Fruit fly (Drosophila melanogaster): ENCODE data around the gene cmb.

The cmb gene

DNA sequence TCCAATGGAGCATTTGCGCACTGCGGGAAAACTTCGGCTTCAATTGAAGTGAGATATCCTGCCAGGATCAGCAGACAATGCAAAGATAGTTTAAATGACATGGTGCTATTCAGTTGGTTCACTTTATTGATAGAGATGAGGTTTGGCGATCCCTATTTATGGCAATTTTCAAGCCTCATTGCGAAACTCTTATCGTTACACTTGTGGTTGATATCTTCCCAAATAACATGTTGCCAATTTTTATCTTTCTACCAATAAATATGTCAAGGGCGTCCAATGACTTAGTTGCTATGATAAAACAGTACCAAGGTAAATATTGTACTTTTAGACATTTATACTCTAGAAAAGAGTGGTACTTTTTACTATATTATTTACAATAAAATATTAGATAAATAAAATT lies 18.3 kb upstream of the cmb start, which contains the start of gene CG33263:
Gene CG33263 (minus strand): TSS at position 101 of the 400 bp plus-strand sequence.
- TF ChIP-seq ttk (optimal IDR thresholded peaks at IDR 0.05) (no peak), insv (optimal IDR thresholded peaks at IDR 0.05) (no peak), psq (optimal IDR thresholded peaks at IDR 0.05) (no peak), Sin3A (optimal IDR thresholded peaks at IDR 0.05) (no peak), h (optimal IDR thresholded peaks at IDR 0.05) (no peak), Myc (optimal IDR thresholded peaks at IDR 0.05) (no peak)

DNA sequence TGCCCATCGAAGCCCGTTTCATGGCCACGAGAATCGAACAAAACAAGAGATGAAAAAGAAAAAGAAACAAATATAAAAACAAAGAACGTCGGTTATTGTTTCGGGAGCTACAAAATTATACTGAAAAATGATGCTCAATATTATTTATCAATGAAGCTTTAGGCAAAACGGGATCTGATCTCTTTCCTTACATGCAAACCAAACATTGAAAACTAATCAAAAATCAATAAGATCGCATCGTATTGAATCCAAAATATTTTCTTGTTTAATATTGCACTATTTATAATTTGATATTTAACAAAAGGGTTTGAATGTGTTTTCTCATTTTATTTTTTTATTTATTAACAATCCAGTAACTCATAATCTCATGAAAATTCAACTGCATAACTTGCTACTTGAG lies 16.8 kb upstream of the cmb start, which contains the start of gene CG14106:
Gene CG14106 (minus strand): TSS at position 101 of the 400 bp plus-strand sequence.
- TF ChIP-seq h (optimal IDR thresholded peaks at IDR 0.05) (no peak), psq (optimal IDR thresholded peaks at IDR 0.05) (no peak), Sin3A (optimal IDR thresholded peaks at IDR 0.05) (no peak), Myc (optimal IDR thresholded peaks at IDR 0.05) (no peak), insv (optimal IDR thresholded peaks at IDR 0.05) (no peak), ttk (optimal IDR thresholded peaks at IDR 0.05) (no peak)

dm6 chr3L:13426573-13426972 lies 15.8 kb upstream of the cmb start, which contains the start of gene CG14105:
CG14105 (minus strand) TSS chr3L:13426673.
- TF ChIP-seq h (optimal IDR thresholded peaks at IDR 0.05) (no peak), insv (optimal IDR thresholded peaks at IDR 0.05) (no peak), Sin3A (optimal IDR thresholded peaks at IDR 0.05) (no peak), Myc (optimal IDR thresholded peaks at IDR 0.05) (no peak), ttk (optimal IDR thresholded peaks at IDR 0.05) (no peak), psq (optimal IDR thresholded peaks at IDR 0.05) (no peak)

dm6 chr3L:13430171-13430570 lies 12.2 kb upstream of the cmb start:
- no peak for TF ChIP-seq Myc (optimal IDR thresholded peaks at IDR 0.05)
- no peak for TF ChIP-seq Sin3A (optimal IDR thresholded peaks at IDR 0.05)
- no peak for TF ChIP-seq ttk (optimal IDR thresholded peaks at IDR 0.05)

- TF ChIP-seq psq (optimal IDR thresholded peaks at IDR 0.05): no peak
- TF ChIP-seq insv (optimal IDR thresholded peaks at IDR 0.05): no peak
- no peak for TF ChIP-seq h (optimal IDR thresholded peaks at IDR 0.05)
- TF ChIP-seq Myc (optimal IDR thresholded peaks at IDR 0.05): no peak
- TF ChIP-seq ttk (optimal IDR thresholded peaks at IDR 0.05): no peak
- TF ChIP-seq Sin3A (optimal IDR thresholded peaks at IDR 0.05): no peak
These were observed 9.6 kb upstream of the cmb start for dm6 chr3L:13432791-13433190.

- TF ChIP-seq Myc (optimal IDR thresholded peaks at IDR 0.05) (no peak), psq (optimal IDR thresholded peaks at IDR 0.05) (no peak), insv (optimal IDR thresholded peaks at IDR 0.05) (no peak), h (optimal IDR thresholded peaks at IDR 0.05) (no peak), ttk (optimal IDR thresholded peaks at IDR 0.05) (no peak), Sin3A (optimal IDR thresholded peaks at IDR 0.05) (no peak)
These were observed 8.9 kb upstream of the cmb start for dm6 chr3L:13433522-13433921.

DNA sequence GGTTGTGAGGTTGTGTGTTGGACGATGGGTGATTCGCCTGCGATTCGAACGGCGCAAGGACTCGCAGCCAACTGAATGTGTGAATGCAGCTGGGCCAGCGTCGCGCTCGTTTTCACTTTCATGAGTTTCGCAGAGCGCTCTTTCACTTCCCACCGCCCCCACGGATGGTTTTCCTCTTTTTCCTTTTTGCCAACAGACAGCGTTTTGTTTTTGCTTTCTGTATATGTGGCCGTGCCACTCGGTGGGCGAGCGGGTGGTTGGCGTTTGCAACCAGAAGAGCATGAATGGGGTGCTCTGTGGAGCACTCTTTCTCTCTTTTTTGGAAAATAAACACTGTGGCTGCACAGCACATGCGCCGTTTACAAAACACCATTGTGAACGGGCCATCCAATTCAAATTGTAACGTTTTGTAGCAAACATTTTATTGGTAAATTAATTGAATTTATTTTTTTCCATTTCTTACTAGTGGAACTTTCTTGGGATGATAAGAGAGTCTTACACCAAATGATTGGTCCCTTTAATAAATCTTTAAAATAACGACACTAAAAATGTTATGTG lies 7.1 kb upstream of the cmb start, which contains the start of gene CG10713:
Gene CG10713 (minus strand): TSS at position 60 of the 558 bp plus-strand sequence.
- TF ChIP-seq ttk (optimal IDR thresholded peaks at IDR 0.05) (no peak), Myc (optimal IDR thresholded peaks at IDR 0.05) (no peak), Sin3A (optimal IDR thresholded peaks at IDR 0.05) (no peak), psq (optimal IDR thresholded peaks at IDR 0.05) (no peak), h (optimal IDR thresholded peaks at IDR 0.05) (no peak), insv (optimal IDR thresholded peaks at IDR 0.05) (no peak)

DNA sequence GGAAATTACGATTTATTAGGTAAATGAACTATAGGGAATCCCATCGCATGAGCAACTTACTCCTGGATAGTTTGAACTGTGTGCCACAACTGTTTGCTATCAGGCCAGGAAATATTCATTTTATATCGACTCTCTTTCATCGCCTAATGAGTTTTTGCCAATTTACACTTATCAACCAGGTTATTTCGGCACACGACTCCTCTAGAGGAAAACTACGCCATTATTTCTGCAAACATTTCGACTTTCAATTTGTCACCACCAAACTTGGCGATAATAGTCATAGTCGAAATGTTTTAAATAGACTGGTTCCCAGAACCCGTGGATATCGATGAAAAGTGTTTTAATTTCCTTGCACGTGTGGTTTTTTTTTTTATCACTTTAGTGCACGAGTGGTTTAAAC lies 5.4 kb upstream of the cmb start, which contains the start of gene CG10154:
Gene CG10154 (minus strand): TSS at position 101 of the 400 bp plus-strand sequence.
- TF ChIP-seq ttk (optimal IDR thresholded peaks at IDR 0.05): no peak
- TF ChIP-seq insv (optimal IDR thresholded peaks at IDR 0.05): no peak
- TF ChIP-seq Sin3A (optimal IDR thresholded peaks at IDR 0.05): no peak
- TF ChIP-seq h (optimal IDR thresholded peaks at IDR 0.05): no peak
- TF ChIP-seq psq (optimal IDR thresholded peaks at IDR 0.05): no peak
- TF ChIP-seq Myc (optimal IDR thresholded peaks at IDR 0.05): no peak

DNA sequence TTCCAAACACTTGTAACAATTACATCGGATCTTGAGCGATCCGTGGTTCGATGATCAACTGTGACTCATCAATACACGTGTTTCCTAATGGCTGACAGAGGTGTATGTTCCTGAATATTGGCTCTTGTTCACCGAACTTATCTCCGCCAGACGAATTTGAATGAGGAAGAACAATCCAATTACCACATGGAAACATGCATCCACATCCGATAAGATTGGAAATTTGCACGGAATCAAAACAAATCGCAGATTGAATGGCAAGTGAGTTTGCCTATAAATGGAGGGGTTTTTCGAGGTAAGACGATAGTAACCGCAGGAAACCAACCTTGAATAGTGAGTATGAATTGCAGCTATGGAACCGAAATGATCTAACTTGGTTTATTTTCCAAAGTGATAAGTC lies 4.7 kb upstream of the cmb start, which contains the start of gene CG10725:
Gene CG10725 (plus strand): TSS at position 301 of the 400 bp plus-strand sequence.
- TF ChIP-seq Sin3A (optimal IDR thresholded peaks at IDR 0.05) (no peak), insv (optimal IDR thresholded peaks at IDR 0.05) (no peak), ttk (optimal IDR thresholded peaks at IDR 0.05) (no peak), h (optimal IDR thresholded peaks at IDR 0.05) (no peak), psq (optimal IDR thresholded peaks at IDR 0.05) (no peak), Myc (optimal IDR thresholded peaks at IDR 0.05) (no peak)

- TF ChIP-seq Sin3A (optimal IDR thresholded peaks at IDR 0.05): no peak
- TF ChIP-seq h (optimal IDR thresholded peaks at IDR 0.05): no peak
- TF ChIP-seq ttk (optimal IDR thresholded peaks at IDR 0.05): no peak
- no peak for TF ChIP-seq psq (optimal IDR thresholded peaks at IDR 0.05)
These were observed 1.9 kb upstream of the cmb start, which contains the start of the genes CG10140 and CG14109 for dm6 chr3L:13440370-13440960. CG10140 (minus strand) TSS chr3L:13440470. CG14109 (plus strand) TSS chr3L:13440910.

dm6 chr3L:13450177-13450793 lies 7.9 kb downstream of the cmb start, which contains the start of the genes JMJD7 and CG10738:
JMJD7 (minus strand) TSS chr3L:13450283.
CG10738 (plus strand) TSS chr3L:13450770.
- no peak for TF ChIP-seq insv (optimal IDR thresholded peaks at IDR 0.05)

DNA sequence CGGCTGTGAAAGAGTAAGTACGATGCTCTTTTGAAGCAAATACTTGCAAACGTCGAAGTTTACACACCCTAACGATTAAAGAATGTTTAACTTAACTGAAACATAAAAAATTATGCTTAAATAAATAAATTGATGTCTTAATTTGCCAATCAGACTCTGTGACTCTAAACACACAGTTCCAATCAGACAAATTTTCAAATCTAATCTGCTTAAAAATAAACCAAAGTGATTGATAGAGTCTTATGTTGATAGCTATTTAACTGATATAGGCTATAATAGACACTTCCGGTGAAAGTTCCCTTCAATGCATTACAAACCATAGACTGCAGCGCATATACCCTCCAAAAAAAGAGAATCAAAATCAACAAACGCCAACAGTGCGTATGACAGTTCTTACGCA lies 9.2 kb downstream of the cmb start:
- no peak for TF ChIP-seq Sin3A (optimal IDR thresholded peaks at IDR 0.05)
- TF ChIP-seq h (optimal IDR thresholded peaks at IDR 0.05): no peak
- TF ChIP-seq insv (optimal IDR thresholded peaks at IDR 0.05): no peak
- no peak for TF ChIP-seq Myc (optimal IDR thresholded peaks at IDR 0.05)
- no peak for TF ChIP-seq psq (optimal IDR thresholded peaks at IDR 0.05)
- no peak for TF ChIP-seq ttk (optimal IDR thresholded peaks at IDR 0.05)

Measured in Kc167 (cell line).